Worm (Caenorhabditis elegans) whole organism, L3 larva: ENCODE measurements around the gene ZK686.2.
A peak's percentile ranks its signal among the peaks of the same experiment; 100 is the strongest.

Source experiments
- R02D3.7 ChIP-seq: fragments of 150-350 bp; optimal IDR thresholded peaks from 2 replicates; lab custom pipeline; 2014; ENCODE audit warnings: missing biosample characterization, missing genetic modification characterization
- aly-2 ChIP-seq: fragments of 150-350 bp; optimal IDR thresholded peaks from 2 replicates; lab custom pipeline; 2014; ENCODE audit warnings: missing biosample characterization, missing genetic modification characterization
- ama-1 ChIP-seq: fragments of 150-350 bp; optimal IDR thresholded peaks from 2 replicates; lab custom pipeline; 2018
- ceh-28 ChIP-seq: fragments of 150-350 bp; optimal IDR thresholded peaks from 2 replicates; lab custom pipeline; 2014; ENCODE audit warnings: missing biosample characterization, missing genetic modification reagents, missing genetic modification characterization
- ceh-82 ChIP-seq: fragments of 150-350 bp; optimal IDR thresholded peaks from 2 replicates; lab custom pipeline; 2014; ENCODE audit warnings: missing biosample characterization, missing genetic modification characterization
- daf-12 ChIP-seq: fragments of 150-350 bp; optimal IDR thresholded peaks from 2 replicates; lab custom pipeline; 2014; ENCODE audit warnings: missing biosample characterization, missing genetic modification reagents, missing genetic modification characterization
- egl-27 ChIP-seq: sonication (generic microtip); optimal IDR thresholded peaks from 4 replicates; lab custom pipeline; 2017; ENCODE audit warnings: missing biosample characterization, missing genetic modification reagents, missing genetic modification characterization
- egl-5 ChIP-seq: fragments of 150-350 bp; optimal IDR thresholded peaks from 2 replicates; lab custom pipeline; 2017; ENCODE audit warnings: missing biosample characterization, missing genetic modification reagents, missing genetic modification characterization, inconsistent platforms
- elt-1 ChIP-seq: fragments of 150-350 bp; optimal IDR thresholded peaks from 2 replicates; lab custom pipeline; 2014; ENCODE audit warnings: missing biosample characterization, missing genetic modification characterization
- elt-2 ChIP-seq: sonication (generic microtip); optimal IDR thresholded peaks from 2 replicates; lab custom pipeline; 2016; ENCODE audit warnings: missing genetic modification reagents, mild to moderate bottlenecking, missing genetic modification characterization, missing compliant biosample characterization
- elt-3 ChIP-seq, 3 experiments: fragments of 150-350 bp in 1 of 3; sonication (generic microtip) in 2 of 3; optimal IDR thresholded peaks; 2 replicates in 2 of 3; 4 replicates in 1 of 3; lab custom pipeline; 2014 to 2017; ENCODE audit warnings: missing biosample characterization in 3 of 3, missing genetic modification characterization in 3 of 3
- eor-1 ChIP-seq, 2 experiments: fragments of 150-350 bp; optimal IDR thresholded peaks; 2 replicates each; lab custom pipeline; 2014 to 2018; ENCODE audit warnings: missing biosample characterization in 2 of 2, missing genetic modification characterization in 2 of 2
- fkh-10 ChIP-seq: sonication (generic microtip); optimal IDR thresholded peaks from 2 replicates; lab custom pipeline; 2017; ENCODE audit warnings: missing biosample characterization, missing genetic modification reagents, missing genetic modification characterization
- fkh-2 ChIP-seq: fragments of 150-350 bp; optimal IDR thresholded peaks from 2 replicates; lab custom pipeline; 2014; ENCODE audit warnings: missing biosample characterization, missing genetic modification reagents, missing genetic modification characterization
- fos-1 ChIP-seq: fragments of 150-350 bp; optimal IDR thresholded peaks from 2 replicates; lab custom pipeline; 2014; ENCODE audit warnings: missing biosample characterization, missing genetic modification characterization
- hmg-11 ChIP-seq: sonication (generic microtip); optimal IDR thresholded peaks from 2 replicates; lab custom pipeline; 2016; ENCODE audit warnings: missing genetic modification characterization, missing compliant biosample characterization
- jun-1 ChIP-seq: fragments of 150-350 bp; optimal IDR thresholded peaks from 2 replicates; lab custom pipeline; 2014; ENCODE audit warnings: missing biosample characterization, missing genetic modification reagents, missing genetic modification characterization
- lin-15B ChIP-seq: fragments of 150-350 bp; optimal IDR thresholded peaks from 2 replicates; lab custom pipeline; 2014; ENCODE audit warnings: missing biosample characterization, missing genetic modification characterization
- lin-39 ChIP-seq: fragments of 150-350 bp; optimal IDR thresholded peaks from 2 replicates; lab custom pipeline; 2018; ENCODE audit warnings: missing biosample characterization, missing genetic modification reagents, missing genetic modification characterization
- lsy-12 ChIP-seq: sonication (generic microtip); optimal IDR thresholded peaks from 2 replicates; lab custom pipeline; 2016; ENCODE audit warnings: mild to moderate bottlenecking, missing genetic modification characterization, missing compliant biosample characterization
- mdl-1 ChIP-seq: fragments of 150-350 bp; optimal IDR thresholded peaks from 2 replicates; lab custom pipeline; 2014; ENCODE audit warnings: missing biosample characterization, missing genetic modification characterization
- mml-1 ChIP-seq: fragments of 150-350 bp; sonication (generic microtip); optimal IDR thresholded peaks from 3 replicates; lab custom pipeline; 2014; ENCODE audit warnings: missing biosample characterization, missing genetic modification characterization
- nfya-1 ChIP-seq: sonication (generic microtip); optimal IDR thresholded peaks from 2 replicates; lab custom pipeline; 2017; ENCODE audit warnings: missing genetic modification characterization, mild to moderate bottlenecking, missing compliant biosample characterization, antibody characterized with exemption, moderate library complexity; ENCODE audit not compliant: insufficient read depth
- nhr-11 ChIP-seq: fragments of 150-350 bp; optimal IDR thresholded peaks from 2 replicates; lab custom pipeline; 2014; ENCODE audit warnings: missing biosample characterization, missing genetic modification characterization
- nhr-12 ChIP-seq: fragments of 150-350 bp; optimal IDR thresholded peaks from 2 replicates; lab custom pipeline; 2014; ENCODE audit warnings: missing biosample characterization, missing genetic modification characterization
- nhr-23 ChIP-seq: fragments of 150-350 bp; optimal IDR thresholded peaks from 2 replicates; lab custom pipeline; 2014; ENCODE audit warnings: missing biosample characterization, missing genetic modification reagents, missing genetic modification characterization
- nhr-237 ChIP-seq: fragments of 150-350 bp; optimal IDR thresholded peaks from 2 replicates; lab custom pipeline; 2014; ENCODE audit warnings: missing biosample characterization, missing genetic modification characterization
- nhr-25 ChIP-seq: sonication (generic microtip); optimal IDR thresholded peaks from 2 replicates; lab custom pipeline; 2017; ENCODE audit warnings: missing biosample characterization, missing genetic modification characterization
- nhr-28 ChIP-seq: fragments of 150-350 bp; optimal IDR thresholded peaks from 2 replicates; lab custom pipeline; 2014; ENCODE audit warnings: missing biosample characterization, missing genetic modification characterization
- nhr-43 ChIP-seq: sonication (generic microtip); optimal IDR thresholded peaks from 2 replicates; lab custom pipeline; 2016; ENCODE audit warnings: mild to moderate bottlenecking, missing genetic modification characterization, missing compliant biosample characterization; ENCODE audit not compliant: poor library complexity, severe bottlenecking
- nhr-67 ChIP-seq: fragments of 150-350 bp; optimal IDR thresholded peaks from 2 replicates; lab custom pipeline; 2014; ENCODE audit warnings: missing biosample characterization, missing genetic modification characterization
- nhr-76 ChIP-seq: fragments of 150-350 bp; sonication (generic microtip); optimal IDR thresholded peaks from 5 replicates; lab custom pipeline; 2014; ENCODE audit warnings: missing biosample characterization, missing genetic modification characterization
- nhr-77 ChIP-seq: fragments of 150-350 bp; optimal IDR thresholded peaks from 2 replicates; lab custom pipeline; 2014; ENCODE audit warnings: missing biosample characterization, missing genetic modification characterization
- pha-4 ChIP-seq: fragments of 150-350 bp; optimal IDR thresholded peaks from 2 replicates; lab custom pipeline; 2014; ENCODE audit warnings: missing biosample characterization, missing genetic modification reagents, missing genetic modification characterization
- pqm-1 ChIP-seq: fragments of 150-350 bp; optimal IDR thresholded peaks from 2 replicates; lab custom pipeline; 2017; ENCODE audit warnings: missing biosample characterization, missing genetic modification characterization, inconsistent platforms
- sea-2 ChIP-seq: fragments of 150-350 bp; sonication (generic microtip); optimal IDR thresholded peaks from 4 replicates; lab custom pipeline; 2014; ENCODE audit warnings: missing biosample characterization, missing genetic modification reagents, missing genetic modification characterization
- skn-1 ChIP-seq: fragments of 150-350 bp; optimal IDR thresholded peaks from 2 replicates; lab custom pipeline; 2014; ENCODE audit warnings: missing biosample characterization, missing genetic modification characterization
- snpc-4 ChIP-seq: fragments of 150-350 bp; optimal IDR thresholded peaks from 2 replicates; lab custom pipeline; 2014; ENCODE audit warnings: missing biosample characterization, missing genetic modification characterization
- unc-39 ChIP-seq: sonication (generic microtip); optimal IDR thresholded peaks from 4 replicates; lab custom pipeline; 2017; ENCODE audit warnings: missing biosample characterization, missing genetic modification characterization
- unc-62 ChIP-seq: fragments of 150-350 bp; sonication (generic microtip); optimal IDR thresholded peaks from 4 replicates; lab custom pipeline; 2014; ENCODE audit warnings: missing biosample characterization, missing genetic modification reagents, missing genetic modification characterization
- ztf-11 ChIP-seq: fragments of 150-350 bp; optimal IDR thresholded peaks from 2 replicates; lab custom pipeline; 2014; ENCODE audit warnings: missing biosample characterization, missing genetic modification characterization

ZK686.2 gene

DNA sequence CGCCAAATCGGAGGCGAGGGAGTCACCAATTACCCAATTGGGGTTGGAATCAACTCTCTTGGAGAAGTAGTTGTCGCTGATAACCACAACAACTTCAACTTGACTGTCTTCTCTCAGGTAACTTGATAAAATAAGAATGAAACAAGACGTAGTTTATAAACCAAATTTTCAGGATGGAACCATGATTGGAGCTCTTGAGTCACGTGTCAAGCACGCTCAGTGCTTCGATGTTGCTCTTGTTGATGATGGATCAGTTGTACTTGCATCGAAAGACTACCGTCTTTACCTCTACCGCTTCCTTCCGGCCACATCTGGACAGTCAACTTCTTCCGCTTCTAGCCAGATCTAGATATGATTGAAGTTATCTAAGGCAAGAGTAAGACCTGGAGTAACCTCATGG is 29.8 kb downstream of the ZK686.2 start:
- TF ChIP-seq jun-1 (tag; lab: Kevin White, UChicago) (no peak), nhr-77 (tag; lab: Kevin White, UChicago) (no peak), ztf-11 (tag; lab: Kevin White, UChicago) (no peak), sea-2 (no peak), pqm-1 (tag; lab: Kevin White, UChicago) (no peak), unc-62 (no peak), nhr-67 (tag; lab: Kevin White, UChicago) (no peak), daf-12 (tag; lab: Kevin White, UChicago) (no peak), nhr-11 (tag; lab: Kevin White, UChicago) (no peak), aly-2 (tag; lab: Kevin White, UChicago) (no peak), nhr-12 (tag; lab: Kevin White, UChicago) (no peak), snpc-4 (tag; lab: Kevin White, UChicago) (no peak)

ce11 chrIII:7734105-7734504 is 31.7 kb downstream of the ZK686.2 start:
- TF ChIP-seq daf-12 (tag; lab: Kevin White, UChicago) = no peak
- TF ChIP-seq nhr-25 (tag; lab: Kevin White, UChicago) = no peak
- TF ChIP-seq nhr-43 (tag; lab: Kevin White, UChicago) = peak; percentile 25

DNA sequence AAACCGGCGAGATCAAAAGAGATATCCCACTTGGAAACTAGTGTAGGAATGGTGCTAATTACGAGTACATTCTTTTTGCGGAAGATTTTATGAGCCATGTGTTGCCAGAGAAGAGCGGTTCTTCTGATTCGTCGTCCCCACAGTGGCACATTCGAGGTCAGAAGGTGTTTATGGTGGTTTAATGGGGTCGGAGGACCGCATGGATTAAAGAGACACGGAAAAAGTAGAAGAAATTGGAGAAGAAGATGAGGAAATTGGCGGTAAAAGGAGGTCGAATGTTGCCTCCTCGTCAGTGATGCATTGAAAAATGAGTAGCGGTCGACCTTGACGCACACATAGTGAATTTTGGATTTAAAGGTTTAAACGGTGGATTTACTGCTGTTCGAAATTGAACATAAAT is 32.3 kb downstream of the ZK686.2 start:
- TF ChIP-seq ama-1 (lab: Kevin White, UChicago) (no peak), nhr-28 (tag; lab: Kevin White, UChicago) (no peak), nhr-25 (tag; lab: Kevin White, UChicago) (peak; percentile 48), nhr-23 (tag; lab: Kevin White, UChicago) (no peak), egl-5 (tag; lab: Kevin White, UChicago) (peak; percentile 60)

DNA sequence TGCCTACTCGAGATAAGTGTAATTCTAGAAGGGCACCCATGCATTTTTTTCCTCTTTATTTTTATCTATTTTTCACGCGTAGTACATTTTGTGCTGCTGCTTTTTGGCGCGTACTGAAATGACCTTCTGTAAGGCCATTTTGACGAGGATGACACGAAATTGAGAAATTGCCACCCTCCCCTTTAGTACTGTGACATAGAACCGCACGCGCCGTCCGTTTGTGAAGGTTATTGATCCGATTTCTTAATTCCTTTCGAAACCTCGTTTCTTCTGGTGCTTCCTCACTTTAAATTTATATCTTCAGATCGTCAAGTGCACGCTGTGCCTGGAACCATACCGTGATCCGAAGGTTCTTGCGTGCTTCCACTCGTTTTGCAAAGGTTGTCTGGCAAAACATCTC is 34.8 kb downstream of the ZK686.2 start:
- TF ChIP-seq nhr-237 (no peak), nhr-25 (tag; lab: Kevin White, UChicago) (peak; percentile 70)

DNA sequence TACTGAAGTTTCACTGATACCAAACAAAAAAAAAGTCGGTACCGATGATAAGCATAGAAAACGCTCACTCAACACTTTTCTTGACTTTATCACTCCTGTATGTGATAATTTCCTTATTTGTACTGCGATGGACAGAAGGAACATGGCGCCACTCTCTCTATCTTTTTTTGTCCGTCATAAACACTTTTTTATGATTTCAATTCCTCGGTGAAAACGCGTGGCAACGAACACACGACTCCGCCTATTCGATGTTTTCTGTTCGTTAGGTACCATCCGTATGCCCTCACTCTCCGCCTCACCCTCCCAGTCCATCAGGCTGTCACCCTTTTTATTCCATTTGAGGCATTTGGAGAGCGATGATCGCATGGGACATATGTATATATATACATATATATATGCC is 35.5 kb downstream of the ZK686.2 start:
- TF ChIP-seq pha-4 (tag; lab: Kevin White, UChicago) (peak; percentile 6), nhr-76 (no peak), pqm-1 (tag; lab: Kevin White, UChicago) (peak; percentile 76), elt-2 (tag; lab: Kevin White, UChicago) (peak; percentile 87), jun-1 (tag; lab: Kevin White, UChicago) (peak; percentile 35), skn-1 (tag; lab: Kevin White, UChicago) (no peak), ama-1 (lab: Kevin White, UChicago) (peak; percentile 73)

DNA sequence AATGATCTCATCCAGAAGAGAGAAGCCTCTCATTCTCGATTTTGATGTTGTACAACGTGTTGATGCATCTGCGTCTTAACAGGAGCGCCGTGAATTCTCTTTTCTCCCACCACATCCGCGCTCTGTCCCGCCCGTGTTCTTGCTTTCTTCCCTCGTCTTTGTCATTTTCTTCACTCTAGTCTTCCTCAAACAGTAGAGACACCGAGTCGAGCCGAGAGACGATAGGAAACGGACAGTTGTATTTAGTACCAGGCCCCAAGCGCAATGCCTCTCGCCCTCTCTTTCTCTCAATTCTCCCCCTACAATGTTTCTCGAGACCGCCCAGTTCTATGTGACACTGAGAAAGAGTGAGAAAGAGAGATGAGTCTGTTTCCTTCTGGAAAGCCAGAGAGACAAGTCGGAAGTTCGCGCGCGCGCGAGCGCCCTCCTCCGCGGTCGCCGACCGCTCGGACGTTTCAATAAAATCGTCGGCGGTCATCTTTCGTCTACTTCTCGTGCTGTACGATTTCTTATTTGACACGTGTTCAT is 36.3 kb downstream of the ZK686.2 start, which contains the start of gene ZK112.4:
Gene ZK112.4, minus strand, starts transcription at position 478 of the 528 bp plus-strand sequence.
- TF ChIP-seq nhr-11 (tag; lab: Kevin White, UChicago) = peak; percentile 69
- peak; percentile 83 for TF ChIP-seq nfya-1 (tag; lab: Kevin White, UChicago)
- TF ChIP-seq sea-2 = no peak
- TF ChIP-seq hmg-11 (tag; lab: Kevin White, UChicago) = peak; percentile 38
- no peak for TF ChIP-seq ceh-82 (tag; lab: Kevin White, UChicago)
- TF ChIP-seq nhr-43 (tag; lab: Kevin White, UChicago) = peak; percentile 59
- TF ChIP-seq jun-1 (tag; lab: Kevin White, UChicago) = peak; percentile 62
- no peak for TF ChIP-seq egl-27 (tag; lab: Kevin White, UChicago)
- TF ChIP-seq unc-39 (tag; lab: Kevin White, UChicago) = no peak
- TF ChIP-seq fkh-10 (GFP tag; lab: Kevin White, UChicago) = peak; percentile 16
- TF ChIP-seq aly-2 (tag; lab: Kevin White, UChicago) = no peak
- no peak for TF ChIP-seq nhr-237
- no peak for TF ChIP-seq nhr-28 (tag; lab: Kevin White, UChicago)
- peak; percentile 61 for TF ChIP-seq lin-15B (tag; lab: Kevin White, UChicago)
- TF ChIP-seq fos-1 (tag; lab: Kevin White, UChicago) = no peak
- no peak for TF ChIP-seq nhr-67 (tag; lab: Kevin White, UChicago)
- TF ChIP-seq mml-1 = no peak
- TF ChIP-seq pha-4 (tag; lab: Kevin White, UChicago) = peak; percentile 80
- no peak for TF ChIP-seq fkh-2 (tag; lab: Kevin White, UChicago)
- TF ChIP-seq lsy-12 = no peak
- TF ChIP-seq ceh-28 (tag; lab: Kevin White, UChicago) = peak; percentile 48
- no peak for TF ChIP-seq eor-1 (tag; optimal IDR thresholded peaks at IDR 0.05; lab: Kevin White, UChicago)
- peak; percentile 15 for TF ChIP-seq R02D3.7
- TF ChIP-seq unc-62 = peak; percentile 55
- peak; percentile 79 for TF ChIP-seq lin-39 (tag; lab: Kevin White, UChicago)
- TF ChIP-seq mdl-1 (tag; lab: Kevin White, UChicago) = peak; percentile 65
- TF ChIP-seq elt-1 (tag; lab: Kevin White, UChicago) = no peak
- peak; percentile 83 for TF ChIP-seq nhr-23 (tag; lab: Kevin White, UChicago)
- no peak for TF ChIP-seq nhr-76
- no peak for TF ChIP-seq elt-3 (tag; optimal IDR thresholded peaks at IDR 0.05; lab: Kevin White, UChicago)
